Fruit fly (Drosophila melanogaster): ENCODE measurements around the gene Mbs.
A peak's percentile ranks its signal among the peaks of the same experiment; 100 is the strongest.

The Mbs gene

DNA sequence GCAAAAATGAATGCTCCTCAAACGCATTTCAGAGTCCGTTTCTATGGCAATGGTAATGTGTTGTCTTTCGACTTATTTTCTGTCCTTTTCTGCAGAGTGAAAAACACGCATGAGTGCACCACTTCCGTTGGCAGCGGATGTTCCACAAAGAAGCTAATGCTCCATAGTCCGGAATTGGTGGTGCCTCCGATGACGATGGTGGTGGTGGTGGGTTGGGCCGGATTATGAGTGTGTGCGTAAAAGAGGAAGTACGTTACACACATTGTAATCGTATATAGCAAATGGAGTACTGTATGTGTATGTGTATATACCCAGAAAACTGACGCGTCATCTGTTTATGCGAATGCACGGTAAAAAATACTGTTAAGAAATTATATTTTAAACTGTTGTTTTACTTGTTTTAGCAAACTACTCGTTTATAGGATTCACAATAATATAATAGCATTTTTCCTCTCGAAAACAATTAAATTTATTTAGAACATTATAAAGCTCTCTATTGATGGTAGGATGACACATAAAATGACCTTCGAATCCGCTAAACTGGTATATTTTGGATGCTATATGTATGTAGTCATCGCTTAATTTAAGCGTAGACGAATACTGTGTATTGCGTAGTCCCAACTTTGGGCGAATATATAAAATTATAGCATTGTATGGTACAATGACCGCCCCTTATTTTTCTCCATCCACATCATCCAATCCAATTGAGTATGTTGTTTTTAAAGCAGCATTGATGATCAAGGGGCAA lies 6.5 kb upstream of the Mbs start (continued):
- TF ChIP-seq CG6792 (GFP tag; optimal IDR thresholded peaks at IDR 0.05) = peak; percentile 50
- TF ChIP-seq acj6 (GFP tag; optimal IDR thresholded peaks at IDR 0.05) = peak; percentile 40
- TF ChIP-seq CG15336 (GFP tag; IDR thresholded peaks at IDR 0.05) = peak; percentile 54
- TF ChIP-seq Met (GFP tag; optimal IDR thresholded peaks at IDR 0.05) = peak; percentile 28
- peak in 1 of 2 experiments; percentile 11 for TF ChIP-seq ss (GFP tag; optimal IDR thresholded peaks at IDR 0.05)
- TF ChIP-seq esn (GFP tag; optimal IDR thresholded peaks at IDR 0.05) = peak; percentile 64
- peak; percentile 16 for TF ChIP-seq CG3032 (tag; optimal IDR thresholded peaks at IDR 0.05)
- TF ChIP-seq Eip75B (GFP tag; optimal IDR thresholded peaks at IDR 0.05) = peak; percentile 37
- TF ChIP-seq CG4318 (GFP tag; optimal IDR thresholded peaks at IDR 0.05) = peak; percentile 30
- peak; percentile 2 for TF ChIP-seq pdm3 (GFP tag; optimal IDR thresholded peaks at IDR 0.05)
- peak; percentile 21 for TF ChIP-seq lz (GFP tag; optimal IDR thresholded peaks at IDR 0.05)
- TF ChIP-seq CG8119 (GFP tag; IDR thresholded peaks at IDR 0.05) = peak; percentile 39; the same call in 2 of the 3 replicates
- no peak for TF ChIP-seq CG11902 (GFP tag; optimal IDR thresholded peaks at IDR 0.05)
- TF ChIP-seq CG34406 (GFP tag; optimal IDR thresholded peaks at IDR 0.05) = peak; percentile 59
- TF ChIP-seq Hr4 (GFP tag; optimal IDR thresholded peaks at IDR 0.05) = peak; percentile 42
- no peak for TF ChIP-seq Hr38 (GFP tag; optimal IDR thresholded peaks at IDR 0.05)
- peak in 1 of 2 experiments; percentile 64 for TF ChIP-seq salr (GFP tag; optimal IDR thresholded peaks at IDR 0.05)
- TF ChIP-seq CG6163 (GFP tag; IDR thresholded peaks at IDR 0.05) = peak; percentile 72
- no peak for TF ChIP-seq CG6276 (GFP tag; optimal IDR thresholded peaks at IDR 0.05)
- no peak for TF ChIP-seq dac (GFP tag; optimal IDR thresholded peaks at IDR 0.05)
- peak; percentile 55 for TF ChIP-seq Ets96B (tag; optimal IDR thresholded peaks at IDR 0.05)
- no peak; the same call in 1 of the 2 replicates for TF ChIP-seq CG11294 (GFP tag; IDR thresholded peaks at IDR 0.05)
- TF ChIP-seq CG10669 (GFP tag; optimal IDR thresholded peaks at IDR 0.05) = no peak

DNA sequence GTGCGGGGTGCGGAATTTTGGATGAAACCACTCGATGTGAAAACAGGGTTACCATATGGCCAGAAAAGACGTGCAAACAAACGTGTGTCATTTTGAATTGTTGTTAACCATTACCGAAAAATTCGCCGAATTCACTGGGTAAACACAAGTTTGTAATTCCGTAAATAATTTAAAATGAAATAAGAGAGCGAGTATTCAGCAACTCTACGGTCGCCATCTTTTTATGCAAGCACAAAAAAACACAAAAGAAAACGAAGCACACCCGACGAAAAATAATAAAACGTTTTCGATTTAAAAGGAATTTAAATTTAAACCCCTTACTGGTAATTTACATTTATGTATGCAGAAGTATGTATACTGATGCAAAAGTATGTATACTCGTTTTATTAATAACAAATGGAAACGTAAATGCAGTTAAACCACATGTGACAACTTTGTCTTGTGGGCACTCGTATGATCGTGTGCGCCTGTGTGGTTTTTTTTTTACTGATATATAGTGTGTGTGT lies 5.9 kb upstream of the Mbs start:
- TF ChIP-seq fkh (GFP tag; optimal IDR thresholded peaks at IDR 0.05) (no peak), CG4318 (GFP tag; optimal IDR thresholded peaks at IDR 0.05) (peak; percentile 82), Blimp-1 (GFP tag; optimal IDR thresholded peaks at IDR 0.05) (peak; percentile 62), CG6854 (GFP tag; optimal IDR thresholded peaks at IDR 0.05) (peak; percentile 85), CG10631 (GFP tag; optimal IDR thresholded peaks at IDR 0.05) (peak; percentile 91), CG9139 (GFP tag; optimal IDR thresholded peaks at IDR 0.05) (peak; percentile 87), CG32006 (GFP tag; optimal IDR thresholded peaks at IDR 0.05) (peak; percentile 89), Ets21C (GFP tag; optimal IDR thresholded peaks at IDR 0.05) (peak; percentile 83), svp (GFP tag) (peak; percentile 96), CG6276 (GFP tag; optimal IDR thresholded peaks at IDR 0.05) (peak; percentile 94), Hr38 (GFP tag; optimal IDR thresholded peaks at IDR 0.05) (peak; percentile 70), Eip75B (GFP tag; optimal IDR thresholded peaks at IDR 0.05) (peak; percentile 96), Smox (GFP tag; optimal IDR thresholded peaks at IDR 0.05) (peak; percentile 94), vri (GFP tag; optimal IDR thresholded peaks at IDR 0.05) (peak; percentile 97), CG6808 (GFP tag; optimal IDR thresholded peaks at IDR 0.05) (peak; percentile 89), CG8632 (GFP tag; optimal IDR thresholded peaks at IDR 0.05) (peak; percentile 96), Hr4 (GFP tag; optimal IDR thresholded peaks at IDR 0.05) (peak; percentile 94), acj6 (GFP tag; optimal IDR thresholded peaks at IDR 0.05) (peak; percentile 95), CG11902 (GFP tag; optimal IDR thresholded peaks at IDR 0.05) (peak; percentile 71), Sox102F (GFP tag; optimal IDR thresholded peaks at IDR 0.05) (peak; percentile 95), CG10669 (GFP tag; optimal IDR thresholded peaks at IDR 0.05) (peak; percentile 90), spab (GFP tag; optimal IDR thresholded peaks at IDR 0.05) (peak; percentile 87), fd59A (GFP tag; optimal IDR thresholded peaks at IDR 0.05) (peak; percentile 83), CG31627 (GFP tag; optimal IDR thresholded peaks at IDR 0.05) (peak; percentile 93), Hr39 (GFP tag; optimal IDR thresholded peaks at IDR 0.05) (peak; percentile 92), CG3919 (GFP tag; optimal IDR thresholded peaks at IDR 0.05) (peak; percentile 95), CG3032 (tag; optimal IDR thresholded peaks at IDR 0.05) (peak; percentile 93), net (GFP tag; optimal IDR thresholded peaks at IDR 0.05) (peak; percentile 95), Gug (GFP tag; IDR thresholded peaks at IDR 0.05) (peak; percentile 90), CG8319 (GFP tag; optimal IDR thresholded peaks at IDR 0.05) (peak; percentile 87), CG15336 (GFP tag; IDR thresholded peaks at IDR 0.05) (peak; percentile 98), ss (GFP tag; optimal IDR thresholded peaks at IDR 0.05) (peak; percentile 83 to 85), pdm3 (GFP tag; optimal IDR thresholded peaks at IDR 0.05) (peak; percentile 95), CG11762 (GFP tag; optimal IDR thresholded peaks at IDR 0.05; ENCODE audit: insufficient read depth) (peak; percentile 94), lz (GFP tag; optimal IDR thresholded peaks at IDR 0.05) (peak; percentile 94), Ets96B (tag; optimal IDR thresholded peaks at IDR 0.05) (peak; percentile 92), CG16779 (tag; optimal IDR thresholded peaks at IDR 0.05) (peak; percentile 93)

Data from whole organism, prepupa.